Worm (Caenorhabditis elegans) whole organism, L3 larva: Measurements from ENCODE around the gene acy-2.

Experiments used
- ama-1 ChIP-seq: fragments of 150-350 bp; optimal IDR thresholded peaks from 2 replicates; lab custom pipeline; 2018
- elt-1 ChIP-seq: fragments of 150-350 bp; optimal IDR thresholded peaks from 2 replicates; lab custom pipeline; 2014; ENCODE audit warnings: missing biosample characterization, missing genetic modification characterization
- elt-2 ChIP-seq: sonication (generic microtip); optimal IDR thresholded peaks from 2 replicates; lab custom pipeline; 2016; ENCODE audit warnings: missing genetic modification reagents, mild to moderate bottlenecking, missing genetic modification characterization, missing compliant biosample characterization
- elt-3 ChIP-seq, 3 experiments: fragments of 150-350 bp in 1 of 3; sonication (generic microtip) in 2 of 3; optimal IDR thresholded peaks; 2 replicates in 2 of 3; 4 replicates in 1 of 3; lab custom pipeline; 2014 to 2017; ENCODE audit warnings: missing biosample characterization in 3 of 3, missing genetic modification characterization in 3 of 3
- hmg-11 ChIP-seq: sonication (generic microtip); optimal IDR thresholded peaks from 2 replicates; lab custom pipeline; 2016; ENCODE audit warnings: missing genetic modification characterization, missing compliant biosample characterization
- lin-39 ChIP-seq: fragments of 150-350 bp; optimal IDR thresholded peaks from 2 replicates; lab custom pipeline; 2018; ENCODE audit warnings: missing biosample characterization, missing genetic modification reagents, missing genetic modification characterization
- nhr-11 ChIP-seq: fragments of 150-350 bp; optimal IDR thresholded peaks from 2 replicates; lab custom pipeline; 2014; ENCODE audit warnings: missing biosample characterization, missing genetic modification characterization
- nhr-237 ChIP-seq: fragments of 150-350 bp; optimal IDR thresholded peaks from 2 replicates; lab custom pipeline; 2014; ENCODE audit warnings: missing biosample characterization, missing genetic modification characterization
- nhr-28 ChIP-seq: fragments of 150-350 bp; optimal IDR thresholded peaks from 2 replicates; lab custom pipeline; 2014; ENCODE audit warnings: missing biosample characterization, missing genetic modification characterization
- pha-4 ChIP-seq: fragments of 150-350 bp; optimal IDR thresholded peaks from 2 replicates; lab custom pipeline; 2014; ENCODE audit warnings: missing biosample characterization, missing genetic modification reagents, missing genetic modification characterization
- sea-2 ChIP-seq: fragments of 150-350 bp; sonication (generic microtip); optimal IDR thresholded peaks from 4 replicates; lab custom pipeline; 2014; ENCODE audit warnings: missing biosample characterization, missing genetic modification reagents, missing genetic modification characterization
- unc-39 ChIP-seq: sonication (generic microtip); optimal IDR thresholded peaks from 4 replicates; lab custom pipeline; 2017; ENCODE audit warnings: missing biosample characterization, missing genetic modification characterization
- zag-1 ChIP-seq: fragments of 150-350 bp; optimal IDR thresholded peaks from 2 replicates; lab custom pipeline; 2014; ENCODE audit warnings: missing biosample characterization, missing genetic modification characterization
- ztf-4 ChIP-seq: fragments of 150-350 bp; optimal IDR thresholded peaks from 2 replicates; lab custom pipeline; 2014; ENCODE audit warnings: missing biosample characterization, missing genetic modification characterization

- TF ChIP-seq nhr-237 (tag; lab: Kevin White, UChicago) (no peak), ztf-4 (no peak), lin-39 (no peak), nhr-28 (no peak), sea-2 (no peak), nhr-11 (tag; lab: Kevin White, UChicago) (no peak), elt-1 (peak; percentile 7), unc-39 (no peak), pha-4 (no peak), elt-3 (tag; optimal IDR thresholded peaks at IDR 0.05; lab: Kevin White, UChicago) (no peak), hmg-11 (no peak), zag-1 (no peak), ama-1 (lab: Kevin White, UChicago) (no peak), elt-2 (tag; lab: Kevin White, UChicago) (no peak)
Observed at ce11 chrV:5949674-5950149, 26.1 kb upstream of the acy-2 start.
